Worm (Caenorhabditis elegans): ENCODE data around the gene clk-1.

Gene clk-1

ce11 chrIII:5234312-5234711 is 43.4 kb upstream of the clk-1 start, which contains the start of gene mrps-26:
Gene mrps-26, plus strand, starts transcription at chrIII:5234612.
- TF ChIP-seq lin-39 (tag; optimal IDR thresholded peaks at IDR 0.05) (no peak), ceh-82 (tag; optimal IDR thresholded peaks at IDR 0.05) (no peak), peb-1 (tag; optimal IDR thresholded peaks at IDR 0.05) (no peak), C34F6.9 (tag; optimal IDR thresholded peaks at IDR 0.05) (no peak), sma-3 (GFP tag; optimal IDR thresholded peaks at IDR 0.05) (no peak), nhr-6 (tag; optimal IDR thresholded peaks at IDR 0.05) (no peak), sma-9 (GFP tag; optimal IDR thresholded peaks at IDR 0.05) (no peak), sma-9 (tag; optimal IDR thresholded peaks at IDR 0.05) (no peak), ztf-1 (GFP tag; conservative IDR thresholded peaks at IDR 0.05) (no peak), aly-2 (tag; optimal IDR thresholded peaks at IDR 0.05) (no peak)

DNA sequence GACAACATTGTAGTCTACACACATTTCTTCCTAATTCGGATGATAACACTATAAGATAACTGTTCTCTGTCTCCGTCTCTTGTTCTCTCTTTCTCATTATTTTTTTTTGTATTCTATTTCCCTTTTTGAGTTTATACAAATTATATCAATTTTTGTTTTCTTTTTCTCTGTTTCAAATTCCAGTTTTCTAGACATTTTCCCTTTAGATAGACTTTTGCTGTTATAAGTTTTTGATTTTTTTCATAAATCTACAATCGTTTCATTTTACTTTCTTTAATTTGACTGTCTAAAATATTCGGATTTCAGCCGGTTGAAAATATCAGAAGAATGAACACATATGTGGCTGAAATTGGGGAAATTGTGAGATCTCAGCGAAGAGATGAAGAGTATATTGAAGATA is 41.6 kb upstream of the clk-1 start, which contains the start of gene prx-10:
Gene prx-10, plus strand, starts transcription at position 301 of the 400 bp plus-strand sequence.
- peak; percentile 13 for TF ChIP-seq fos-1 (tag; optimal IDR thresholded peaks at IDR 0.05)
- no peak for TF ChIP-seq unc-55 (GFP tag; optimal IDR thresholded peaks at IDR 0.05)
- TF ChIP-seq ztf-11 (tag; optimal IDR thresholded peaks at IDR 0.05): no peak
- TF ChIP-seq mbf-1 (tag; optimal IDR thresholded peaks at IDR 0.05): no peak

DNA sequence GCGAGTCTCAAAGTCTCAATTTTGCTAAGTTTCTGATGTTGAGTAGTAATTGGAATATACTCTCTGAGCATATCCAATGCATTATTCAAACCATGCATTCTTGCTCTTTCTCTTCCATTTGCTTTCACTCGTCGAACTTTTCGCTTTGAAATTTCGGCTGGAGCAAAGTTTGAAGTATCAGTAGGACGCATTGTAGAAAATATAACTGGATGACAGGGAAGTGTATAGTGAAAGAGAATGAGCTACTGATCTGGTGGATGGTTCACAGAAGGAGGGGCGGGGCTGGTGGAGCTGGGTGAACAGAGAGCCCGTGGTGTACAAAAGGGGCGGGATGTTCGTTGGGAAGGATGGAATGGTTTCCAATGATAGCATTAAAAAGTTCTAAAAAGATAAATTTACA is 35.8 kb upstream of the clk-1 start:
- TF ChIP-seq alr-1 (tag; optimal IDR thresholded peaks at IDR 0.05): no peak
- TF ChIP-seq blmp-1 (tag; optimal IDR thresholded peaks at IDR 0.05; ENCODE audit: insufficient read depth): no peak
- no peak for TF ChIP-seq ZK546.5 (tag; optimal IDR thresholded peaks at IDR 0.05)
- no peak for TF ChIP-seq mbf-1 (tag; optimal IDR thresholded peaks at IDR 0.05)
- TF ChIP-seq egl-27 (tag; optimal IDR thresholded peaks at IDR 0.05): no peak
- TF ChIP-seq lin-11 (tag; optimal IDR thresholded peaks at IDR 0.05): no peak
- TF ChIP-seq dmd-4 (tag; optimal IDR thresholded peaks at IDR 0.05): no peak
- TF ChIP-seq nhr-25 (tag; optimal IDR thresholded peaks at IDR 0.05): no peak
- TF ChIP-seq sma-3 (GFP tag; optimal IDR thresholded peaks at IDR 0.05): no peak
- TF ChIP-seq lin-39 (tag; optimal IDR thresholded peaks at IDR 0.05): no peak
- TF ChIP-seq unc-55 (GFP tag; optimal IDR thresholded peaks at IDR 0.05): no peak
- TF ChIP-seq elt-3 (tag; optimal IDR thresholded peaks at IDR 0.05): no peak

DNA sequence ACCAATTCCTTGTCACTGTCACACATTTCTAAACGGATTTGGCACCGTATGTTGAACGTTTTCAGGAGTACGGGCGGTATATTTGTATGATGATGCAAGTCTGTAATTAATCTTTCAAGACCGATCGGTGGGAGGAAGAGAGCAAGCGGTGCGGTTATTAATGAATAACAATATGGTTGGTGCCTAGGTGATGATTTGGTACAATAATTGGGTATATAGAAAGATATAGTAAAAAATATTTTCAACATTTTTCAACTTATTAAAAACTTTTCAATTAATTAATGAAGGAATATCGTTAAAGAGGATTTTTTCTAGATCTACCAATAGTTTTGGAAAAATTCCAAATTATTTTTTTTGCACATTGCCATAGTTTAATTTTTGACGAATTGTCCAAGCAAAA is 33.2 kb upstream of the clk-1 start, which contains the start of gene cnd-1:
Gene cnd-1, minus strand, starts transcription at position 101 of the 400 bp plus-strand sequence.
- TF ChIP-seq crh-2 (tag; optimal IDR thresholded peaks at IDR 0.05) (no peak), fos-1 (tag; optimal IDR thresholded peaks at IDR 0.05) (no peak), peb-1 (tag; optimal IDR thresholded peaks at IDR 0.05) (no peak), mbf-1 (tag; optimal IDR thresholded peaks at IDR 0.05) (no peak), sma-3 (GFP tag; optimal IDR thresholded peaks at IDR 0.05) (no peak), F13H6.1 (tag; optimal IDR thresholded peaks at IDR 0.05) (no peak), nhr-10 (tag; optimal IDR thresholded peaks at IDR 0.05) (no peak), lin-13 (GFP tag; optimal IDR thresholded peaks at IDR 0.05) (no peak), elt-1 (tag; optimal IDR thresholded peaks at IDR 0.05) (no peak), lin-11 (tag; optimal IDR thresholded peaks at IDR 0.05) (no peak), ceh-16 (tag; optimal IDR thresholded peaks at IDR 0.05) (no peak), skn-1 (tag; optimal IDR thresholded peaks at IDR 0.05) (no peak), blmp-1 (tag; optimal IDR thresholded peaks at IDR 0.05; ENCODE audit: insufficient read depth) (no peak)

- no peak for TF ChIP-seq ZK546.5 (tag; optimal IDR thresholded peaks at IDR 0.05)
- no peak for TF ChIP-seq nhr-237 (tag; optimal IDR thresholded peaks at IDR 0.05)
- no peak for TF ChIP-seq unc-39 (tag; optimal IDR thresholded peaks at IDR 0.05)
- no peak for TF ChIP-seq lsy-2 (tag; optimal IDR thresholded peaks at IDR 0.05)
- TF ChIP-seq elt-3 (tag; optimal IDR thresholded peaks at IDR 0.05): no peak
- no peak for TF ChIP-seq blmp-1 (tag; optimal IDR thresholded peaks at IDR 0.05; ENCODE audit: insufficient read depth)
- no peak for TF ChIP-seq alr-1 (tag; optimal IDR thresholded peaks at IDR 0.05)
- no peak for TF ChIP-seq ceh-82 (tag; optimal IDR thresholded peaks at IDR 0.05)
- no peak for TF ChIP-seq skn-1 (tag; optimal IDR thresholded peaks at IDR 0.05)
- no peak for TF ChIP-seq dmd-4 (tag; optimal IDR thresholded peaks at IDR 0.05)
- no peak for TF ChIP-seq sma-9 (GFP tag; optimal IDR thresholded peaks at IDR 0.05)
- TF ChIP-seq sma-9 (tag; optimal IDR thresholded peaks at IDR 0.05): no peak
- TF ChIP-seq Y55F3AM.14 (GFP tag; optimal IDR thresholded peaks at IDR 0.05): no peak
These were observed 32.6 kb upstream of the clk-1 start for ce11 chrIII:5245067-5245466.
